Worm (Caenorhabditis elegans): ENCODE data around the gene T23F6.3.

DNA sequence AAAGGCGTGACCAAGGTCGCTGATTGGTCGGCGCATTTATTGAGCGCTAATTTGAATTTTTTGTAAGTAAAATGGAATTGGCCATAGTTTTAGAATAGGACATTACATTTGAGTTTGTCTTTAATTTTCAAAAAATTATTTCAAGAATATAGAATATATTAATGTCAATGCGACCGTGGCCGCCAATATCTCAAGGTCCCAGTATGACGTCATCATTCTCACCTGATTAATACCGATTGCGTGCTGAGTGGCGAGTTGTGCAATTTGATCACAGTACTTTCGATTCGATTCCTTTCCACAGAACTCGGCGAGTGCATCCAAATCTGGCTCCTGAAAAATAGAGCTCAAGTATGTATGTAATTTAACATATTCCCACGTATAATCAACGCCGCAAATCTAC, 31.1 kb upstream of the T23F6.3 start:
- no peak for TF ChIP-seq unc-98 (GFP tag; IDR thresholded peaks at IDR 0.05)
- no peak for TF ChIP-seq nhr-77 (tag; optimal IDR thresholded peaks at IDR 0.05)
- TF ChIP-seq lsy-2 (tag; optimal IDR thresholded peaks at IDR 0.05) = no peak
- TF ChIP-seq tlp-1 (tag; optimal IDR thresholded peaks at IDR 0.05) = no peak
- no peak for TF ChIP-seq unc-62 (GFP tag; optimal IDR thresholded peaks at IDR 0.05)
- no peak for TF ChIP-seq ama-1 (optimal IDR thresholded peaks at IDR 0.05)
- TF ChIP-seq lin-39 (tag; optimal IDR thresholded peaks at IDR 0.05) = no peak
